Worm (Caenorhabditis elegans) whole organism, L4 larva: Measurements from ENCODE around the gene Y77E11A.7.

Source experiments
- F44E2.7 ChIP-seq: fragments of 200-800 bp; sonication (Bioruptor generic); IDR thresholded peaks from 2 replicates; pipeline ENCODE4 v2.1.2; 2022; ENCODE audit warnings: missing genetic modification characterization, missing compliant biosample characterization
- F49E8.2 ChIP-seq: sonication (generic microtip); optimal IDR thresholded peaks from 2 replicates; lab custom pipeline; 2016; ENCODE audit warnings: missing compliant biosample characterization, mild to moderate bottlenecking, missing genetic modification characterization, borderline replicate concordance
- T26A8.4 ChIP-seq: fragments of 200-800 bp; sonication (Bioruptor generic); IDR thresholded peaks from 2 replicates; pipeline ENCODE4 v1.3.6; 2022; ENCODE audit warnings: missing genetic modification characterization, missing compliant biosample characterization
- Y48G9A.11 ChIP-seq: fragments of 200-800 bp; sonication (Bioruptor generic); IDR thresholded peaks from 2 replicates; pipeline ENCODE4 v1.3.6; 2022; ENCODE audit warnings: missing genetic modification reagents, missing genetic modification characterization, missing compliant biosample characterization
- ZK546.5 ChIP-seq, 2 experiments: sonication (generic microtip); optimal IDR thresholded peaks; 2 replicates each; lab custom pipeline; 2017; ENCODE audit warnings: missing biosample characterization in 2 of 2, missing genetic modification characterization in 2 of 2
- aha-1 ChIP-seq: fragments of 150-350 bp; peaks from one replicate; lab custom pipeline; 2014; ENCODE audit warnings: missing biosample characterization, missing genetic modification characterization
- ceh-20 ChIP-seq: fragments of 200-800 bp; sonication (Bioruptor generic); IDR thresholded peaks from 2 replicates; pipeline ENCODE4 v1.3.6; 2022; ENCODE audit warnings: missing genetic modification reagents, missing genetic modification characterization, missing compliant biosample characterization
- ceh-28 ChIP-seq: fragments of 150-350 bp; optimal IDR thresholded peaks from 2 replicates; lab custom pipeline; 2014; ENCODE audit warnings: missing biosample characterization, missing genetic modification reagents, missing genetic modification characterization
- ceh-32 ChIP-seq: sonication (generic microtip); optimal IDR thresholded peaks from 2 replicates; lab custom pipeline; 2016; ENCODE audit warnings: mild to moderate bottlenecking, missing genetic modification characterization, missing compliant biosample characterization; ENCODE audit not compliant: poor library complexity
- ceh-44 ChIP-seq: fragments of 200-800 bp; sonication (Bioruptor generic); IDR thresholded peaks from 2 replicates; pipeline ENCODE4 v1.3.6; 2022; ENCODE audit warnings: missing genetic modification reagents, missing genetic modification characterization, missing compliant biosample characterization
- ceh-62 ChIP-seq: sonication (generic microtip); optimal IDR thresholded peaks from 2 replicates; lab custom pipeline; 2017; ENCODE audit warnings: missing biosample characterization, missing genetic modification characterization
- ceh-82 ChIP-seq: sonication (generic microtip); optimal IDR thresholded peaks from 2 replicates; lab custom pipeline; 2017; ENCODE audit warnings: missing biosample characterization, missing genetic modification characterization
- duxl-1 ChIP-seq: sonication (generic microtip); optimal IDR thresholded peaks from 2 replicates; lab custom pipeline; 2016; ENCODE audit warnings: mild to moderate bottlenecking, missing genetic modification characterization, moderate library complexity, missing compliant biosample characterization; ENCODE audit not compliant: poor library complexity
- dve-1 ChIP-seq: sonication (generic microtip); optimal IDR thresholded peaks from 2 replicates; lab custom pipeline; 2017; ENCODE audit warnings: antibody characterized with exemption, mild to moderate bottlenecking, missing genetic modification characterization, missing compliant biosample characterization; ENCODE audit not compliant: insufficient read depth
- egl-27 ChIP-seq: sonication (generic microtip); optimal IDR thresholded peaks from 3 replicates; lab custom pipeline; 2017; ENCODE audit warnings: missing biosample characterization, missing genetic modification reagents, missing genetic modification characterization
- egl-43 ChIP-seq: fragments of 200-800 bp; sonication (Bioruptor generic); IDR thresholded peaks from 2 replicates; pipeline ENCODE4 v1.3.6; 2022; ENCODE audit warnings: missing genetic modification reagents, missing genetic modification characterization, missing compliant biosample characterization
- gei-8 ChIP-seq: fragments of 200-800 bp; sonication (Bioruptor generic); optimal IDR thresholded peaks from 2 replicates; lab custom pipeline; 2018; ENCODE audit warnings: mild to moderate bottlenecking, missing genetic modification characterization, missing compliant biosample characterization
- lim-7 ChIP-seq: fragments of 200-800 bp; sonication (Bioruptor generic); IDR thresholded peaks from 2 replicates; pipeline ENCODE4 v1.3.6; 2022; ENCODE audit warnings: missing genetic modification characterization, missing compliant biosample characterization
- lin-29 ChIP-seq: fragments of 200-800 bp; sonication (Bioruptor generic); IDR thresholded peaks from 2 replicates; pipeline ENCODE4 v1.3.6; 2022; ENCODE audit warnings: missing genetic modification reagents, missing genetic modification characterization, missing compliant biosample characterization
- madf-5 ChIP-seq, 2 experiments: fragments of 200-800 bp; sonication (Bioruptor generic); IDR thresholded peaks; 2 replicates each; pipeline ENCODE4 v1.3.6; 2022; ENCODE audit warnings: missing compliant biosample characterization in 2 of 2, missing genetic modification characterization in 2 of 2
- madf-9 ChIP-seq: fragments of 200-800 bp; sonication (Bioruptor generic); conservative IDR thresholded peaks from 2 replicates; pipeline ENCODE4 v1.3.6; 2022; ENCODE audit warnings: missing genetic modification reagents, missing genetic modification characterization, missing compliant biosample characterization
- mep-1 ChIP-seq: fragments of 150-350 bp; sonication (generic microtip); optimal IDR thresholded peaks from 3 replicates; lab custom pipeline; 2014; ENCODE audit warnings: missing biosample characterization, missing genetic modification characterization
- nhr-10 ChIP-seq: fragments of 150-350 bp; optimal IDR thresholded peaks from 2 replicates; lab custom pipeline; 2014; ENCODE audit warnings: missing biosample characterization, missing genetic modification characterization
- nhr-11 ChIP-seq: fragments of 150-350 bp; optimal IDR thresholded peaks from 2 replicates; lab custom pipeline; 2014; ENCODE audit warnings: missing biosample characterization, missing genetic modification characterization
- nhr-237 ChIP-seq: sonication (generic microtip); optimal IDR thresholded peaks from 2 replicates; lab custom pipeline; 2017; ENCODE audit warnings: missing biosample characterization, missing genetic modification characterization
- nhr-28 ChIP-seq: fragments of 150-350 bp; optimal IDR thresholded peaks from 2 replicates; lab custom pipeline; 2014; ENCODE audit warnings: missing biosample characterization, missing genetic modification characterization
- nhr-41 ChIP-seq: fragments of 200-800 bp; sonication (Bioruptor generic); IDR thresholded peaks from 2 replicates; pipeline ENCODE4 v1.3.6; 2022; ENCODE audit warnings: missing genetic modification reagents, missing genetic modification characterization, missing compliant biosample characterization
- set-16 ChIP-seq: fragments of 200-800 bp; sonication (Bioruptor generic); IDR thresholded peaks from 2 replicates; pipeline ENCODE4 v1.3.6; 2022; ENCODE audit warnings: missing genetic modification reagents, missing genetic modification characterization, missing compliant biosample characterization
- skn-1 ChIP-seq: fragments of 150-350 bp; optimal IDR thresholded peaks from 2 replicates; lab custom pipeline; 2014; ENCODE audit warnings: missing biosample characterization, missing genetic modification characterization
- snpc-1.2 ChIP-seq: fragments of 200-800 bp; sonication (Bioruptor generic); IDR thresholded peaks from 2 replicates; pipeline ENCODE4 v1.3.6; 2022; ENCODE audit warnings: missing genetic modification reagents, missing genetic modification characterization, missing compliant biosample characterization
- spr-3 ChIP-seq: fragments of 200-800 bp; sonication (Bioruptor generic); optimal IDR thresholded peaks from 2 replicates; lab custom pipeline; 2018; ENCODE audit warnings: mild to moderate bottlenecking, missing genetic modification characterization, missing compliant biosample characterization
- zfp-2 ChIP-seq: sonication (generic microtip); optimal IDR thresholded peaks from 2 replicates; lab custom pipeline; 2016; ENCODE audit warnings: mild to moderate bottlenecking, missing genetic modification characterization, missing compliant biosample characterization
- zip-11 ChIP-seq: fragments of 200-800 bp; sonication (Bioruptor generic); IDR thresholded peaks from 2 replicates; pipeline ENCODE4 v1.3.6; 2022; ENCODE audit warnings: missing genetic modification characterization, missing compliant biosample characterization
- zip-2 ChIP-seq: fragments of 150-350 bp; optimal IDR thresholded peaks from 2 replicates; lab custom pipeline; 2014; ENCODE audit warnings: missing biosample characterization, missing genetic modification characterization

Gene Y77E11A.7

DNA sequence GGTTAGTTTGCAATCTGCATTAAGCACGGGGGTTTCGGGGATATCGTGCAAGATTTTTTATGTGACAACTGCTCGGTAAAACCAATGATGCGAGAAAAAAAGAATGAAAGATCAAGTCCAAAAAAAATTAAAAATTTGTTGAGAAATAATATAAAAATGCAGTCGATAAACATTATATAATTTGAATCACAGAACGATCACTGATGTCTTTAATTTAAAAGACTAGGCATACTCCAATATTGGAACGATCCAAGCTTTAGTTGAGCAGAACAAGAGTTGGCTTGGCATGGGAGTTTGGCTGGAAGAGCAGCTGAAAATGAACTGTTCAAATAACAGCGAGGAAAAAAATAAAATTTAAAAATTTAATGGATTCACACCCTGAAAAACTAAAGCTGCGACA lies 7.6 kb upstream of the Y77E11A.7 start, which contains the start of gene clec-171:
TSS of gene clec-171 (minus strand) at position 101 of the 400 bp plus-strand sequence.
- TF ChIP-seq ceh-44 (GFP tag; lab: Robert Waterston, UW), result no peak

DNA sequence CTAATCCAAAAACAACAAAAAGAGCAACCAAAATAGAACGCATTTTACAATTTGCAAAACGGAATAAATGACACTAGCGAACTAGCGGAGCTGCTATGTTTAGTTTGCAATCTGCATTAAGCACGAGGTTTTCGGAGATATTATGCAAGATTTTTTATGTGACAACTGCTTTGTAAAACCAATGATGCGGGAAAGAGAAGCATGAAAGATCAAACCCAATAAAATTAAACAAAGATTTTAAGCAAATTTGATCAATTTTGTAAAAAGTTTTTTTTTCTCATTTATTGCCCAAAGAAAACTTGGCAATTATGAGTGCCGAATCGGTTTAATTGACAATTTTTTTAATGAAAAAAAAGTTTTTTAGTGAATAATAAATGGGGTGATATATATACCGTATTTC lies 5.3 kb upstream of the Y77E11A.7 start, which contains the start of gene Y77E11A.8:
TSS of gene Y77E11A.8 (minus strand) at position 101 of the 400 bp plus-strand sequence.
- no peak for TF ChIP-seq dve-1 (tag; lab: Kevin White, UChicago)
- no peak for TF ChIP-seq ZK546.5 (tag; optimal IDR thresholded peaks at IDR 0.05; lab: Kevin White, UChicago)
- no peak for TF ChIP-seq ceh-32
- TF ChIP-seq ceh-28 (tag; lab: Kevin White, UChicago), result no peak
- no peak for TF ChIP-seq lim-7 (GFP tag; lab: Robert Waterston, UW)
- no peak for TF ChIP-seq duxl-1 (tag; lab: Kevin White, UChicago)
- no peak for TF ChIP-seq egl-27 (tag; lab: Kevin White, UChicago)
- TF ChIP-seq zip-2 (tag; lab: Kevin White, UChicago), result no peak
- no peak for TF ChIP-seq ceh-20
- TF ChIP-seq ceh-62 (tag; lab: Kevin White, UChicago), result no peak
- TF ChIP-seq skn-1 (tag; lab: Kevin White, UChicago), result no peak
- TF ChIP-seq nhr-10 (tag; lab: Kevin White, UChicago), result no peak
- TF ChIP-seq madf-9 (GFP tag; lab: Robert Waterston, UW), result no peak
- no peak for TF ChIP-seq spr-3 (GFP tag; lab: Kevin White, UChicago)
- no peak for TF ChIP-seq nhr-237 (tag; lab: Kevin White, UChicago)
- TF ChIP-seq nhr-41, result no peak
- no peak for TF ChIP-seq Y48G9A.11 (GFP tag; lab: Robert Waterston, UW)
- TF ChIP-seq lin-29 (GFP tag; lab: Robert Waterston, UW), result no peak
- TF ChIP-seq set-16 (GFP tag; lab: Robert Waterston, UW), result no peak

DNA sequence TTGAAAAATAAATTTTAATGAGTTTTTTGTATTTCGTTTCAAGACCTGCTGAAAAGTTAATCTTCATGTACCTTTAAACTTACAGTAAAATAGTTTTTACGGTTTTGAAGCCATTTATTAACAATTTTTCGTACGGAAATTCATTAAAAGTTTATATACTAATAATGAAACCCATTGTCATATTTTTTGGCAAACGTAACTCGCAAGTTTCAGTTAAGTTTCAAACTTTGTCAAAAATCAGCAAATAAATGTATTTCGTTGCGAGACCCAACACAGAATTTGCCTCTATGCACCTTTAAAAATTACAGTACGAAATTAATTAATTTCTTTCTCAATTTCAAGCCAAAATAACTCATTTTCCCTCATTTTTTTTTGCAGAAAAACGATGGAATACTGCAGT lies 954 bp upstream of the Y77E11A.7 start, which contains the start of gene jtr-1:
TSS of gene jtr-1 (plus strand) at position 327 of the 400 bp plus-strand sequence.
- TF ChIP-seq F49E8.2 (tag; lab: Kevin White, UChicago), result peak; percentile 62
- TF ChIP-seq nhr-11 (tag; lab: Kevin White, UChicago), result no peak

DNA sequence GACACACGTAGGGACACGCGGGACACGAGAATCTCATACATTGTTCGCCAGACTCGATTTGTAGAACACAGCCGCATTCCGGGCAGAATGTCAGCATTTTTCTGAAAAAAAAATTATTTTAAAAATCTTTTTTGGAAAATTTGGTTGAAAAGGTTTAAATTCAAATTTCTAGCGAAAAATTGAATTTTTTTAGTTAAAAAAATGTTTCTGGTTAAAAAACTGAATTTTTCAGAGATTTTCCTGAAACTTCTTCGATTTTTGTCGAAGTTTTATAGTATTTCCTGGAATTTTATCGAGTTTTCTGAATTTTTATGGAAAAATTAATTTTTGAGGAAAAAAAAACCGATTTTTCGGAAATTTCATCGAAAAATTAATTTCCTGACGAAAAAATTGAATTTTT lies 9.7 kb downstream of the Y77E11A.7 start, which contains the start of gene rpc-11:
TSS of gene rpc-11 (minus strand) at position 101 of the 400 bp plus-strand sequence.
- TF ChIP-seq zip-2 (tag; lab: Kevin White, UChicago), result no peak
- no peak for TF ChIP-seq ZK546.5 (tag; optimal IDR thresholded peaks at IDR 0.05; lab: Kevin White, UChicago)
- TF ChIP-seq madf-5 (GFP tag; IDR thresholded peaks at IDR 0.05; lab: Robert Waterston, UW), result no peak
- no peak for TF ChIP-seq snpc-1.2
- no peak for TF ChIP-seq mep-1
- TF ChIP-seq egl-43, result no peak
- no peak for TF ChIP-seq T26A8.4
- TF ChIP-seq gei-8 (GFP tag; lab: Kevin White, UChicago), result no peak
- TF ChIP-seq zip-11, result no peak
- no peak for TF ChIP-seq nhr-28 (tag; lab: Kevin White, UChicago)
- no peak for TF ChIP-seq lim-7 (GFP tag; lab: Robert Waterston, UW)

DNA sequence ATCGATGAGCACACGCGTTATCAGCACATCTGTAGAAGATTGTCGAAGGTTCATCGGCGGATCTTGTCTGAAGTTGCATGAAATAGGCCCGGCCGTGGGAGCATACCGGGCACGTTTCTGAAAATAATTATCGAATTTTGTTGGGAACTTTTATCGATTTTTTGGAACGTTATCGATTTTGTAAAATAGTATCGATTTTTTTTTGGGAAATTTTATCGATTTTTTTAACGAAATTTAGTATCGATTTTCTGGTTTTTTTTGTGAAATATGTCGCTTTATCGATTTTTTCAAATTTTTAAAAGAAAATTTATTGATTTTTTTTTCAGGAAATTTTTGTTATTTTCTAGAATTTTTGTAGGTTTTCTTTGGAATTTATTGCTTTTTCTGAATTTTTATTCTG lies 10.9 kb downstream of the Y77E11A.7 start:
- TF ChIP-seq ceh-28 (tag; lab: Kevin White, UChicago) (peak; percentile 93), F44E2.7 (GFP tag; lab: Robert Waterston, UW) (0 out of 2 replicates have a peak, but pooled peaks have one; percentile 42), duxl-1 (tag; lab: Kevin White, UChicago) (no peak), aha-1 (tag; lab: Kevin White, UChicago) (peak; percentile 61), zip-11 (no peak), zfp-2 (tag; lab: Kevin White, UChicago) (no peak), ceh-82 (tag; lab: Kevin White, UChicago) (no peak)
